Fruit fly (Drosophila melanogaster) whole organism, embryonic: ENCODE data around the gene Myo28B1.

ENCODE experiments used
- CG16813 ChIP-seq: fragments of 200-800 bp; sonication (Bioruptor generic); IDR thresholded peaks from 3 replicates; pipeline ENCODE4 v1.3.6; 2022; ENCODE audit warnings: missing biosample characterization, missing genetic modification characterization; ENCODE audit not compliant: partially characterized antibody
- CG18599 ChIP-seq: fragments of 200-800 bp; sonication (Bioruptor generic); optimal IDR thresholded peaks from 3 replicates; lab custom pipeline; 2017; ENCODE audit warnings: missing biosample characterization, missing genetic modification characterization, mild to moderate bottlenecking, moderate library complexity, missing genetic modification reagents
- CG6272 ChIP-seq: fragments of 200-800 bp; sonication (Bioruptor generic); IDR thresholded peaks from 2 replicates; pipeline ENCODE4 v1.3.6; 2022; ENCODE audit warnings: missing biosample characterization, missing genetic modification characterization
- Doc2 ChIP-seq: fragments of 200-800 bp; sonication (Bioruptor generic); IDR thresholded peaks from 2 replicates; pipeline ENCODE4 v1.3.6; 2022; ENCODE audit warnings: missing biosample characterization, missing genetic modification characterization
- Hr78 ChIP-seq, 2 experiments: fragments of 200-800 bp in 1 of 2; fragments of >200 bp in 1 of 2; sonication (Bioruptor generic) in 1 of 2; optimal IDR thresholded peaks; 2 replicates each; lab custom pipeline; 2017 to 2019; ENCODE audit warnings: missing biosample characterization in 2 of 2, missing genetic modification characterization in 2 of 2, mild to moderate bottlenecking in 1 of 2, moderate library complexity in 1 of 2
- Mrtf ChIP-seq: fragments of 200-800 bp; sonication (Bioruptor generic); IDR thresholded peaks from 3 replicates; pipeline ENCODE4 v1.3.6; 2022; ENCODE audit warnings: missing biosample characterization, missing genetic modification characterization
- Optix ChIP-seq: fragments of 200-800 bp; sonication (Bioruptor generic); IDR thresholded peaks from 3 replicates; pipeline ENCODE4 v1.3.6; 2022; ENCODE audit warnings: missing biosample characterization, missing genetic modification characterization
- YL-1 ChIP-seq: fragments of 200-800 bp; sonication (Bioruptor generic); optimal IDR thresholded peaks from 3 replicates; lab custom pipeline; 2017; ENCODE audit warnings: missing biosample characterization, mild to moderate bottlenecking, missing genetic modification characterization
- h ChIP-seq: fragments of >200 bp; optimal IDR thresholded peaks from 2 replicates; lab custom pipeline; 2017
- hbn ChIP-seq: fragments of 200-800 bp; sonication (Bioruptor generic); IDR thresholded peaks from 2 replicates; pipeline ENCODE4 v1.3.6; 2022; ENCODE audit warnings: missing biosample characterization, missing genetic modification characterization; ENCODE audit not compliant: partially characterized antibody
- lbe ChIP-seq: fragments of 200-800 bp; sonication (Bioruptor generic); optimal IDR thresholded peaks from 2 replicates; lab custom pipeline; 2016; ENCODE audit warnings: missing biosample characterization, mild to moderate bottlenecking, missing genetic modification characterization
- mirr ChIP-seq: fragments of 200-800 bp; sonication (Bioruptor generic); optimal IDR thresholded peaks from 3 replicates; lab custom pipeline; 2018; ENCODE audit warnings: missing biosample characterization, mild to moderate bottlenecking, missing genetic modification characterization
- psq ChIP-seq: fragments of 200-800 bp; sonication (Bioruptor generic); optimal IDR thresholded peaks from 2 replicates; lab custom pipeline; 2017; ENCODE audit warnings: missing biosample characterization, missing genetic modification characterization
- schlank ChIP-seq: fragments of 200-800 bp; sonication (Bioruptor generic); optimal IDR thresholded peaks from 2 replicates; lab custom pipeline; 2018; ENCODE audit warnings: missing biosample characterization, mild to moderate bottlenecking, missing genetic modification characterization

DNA sequence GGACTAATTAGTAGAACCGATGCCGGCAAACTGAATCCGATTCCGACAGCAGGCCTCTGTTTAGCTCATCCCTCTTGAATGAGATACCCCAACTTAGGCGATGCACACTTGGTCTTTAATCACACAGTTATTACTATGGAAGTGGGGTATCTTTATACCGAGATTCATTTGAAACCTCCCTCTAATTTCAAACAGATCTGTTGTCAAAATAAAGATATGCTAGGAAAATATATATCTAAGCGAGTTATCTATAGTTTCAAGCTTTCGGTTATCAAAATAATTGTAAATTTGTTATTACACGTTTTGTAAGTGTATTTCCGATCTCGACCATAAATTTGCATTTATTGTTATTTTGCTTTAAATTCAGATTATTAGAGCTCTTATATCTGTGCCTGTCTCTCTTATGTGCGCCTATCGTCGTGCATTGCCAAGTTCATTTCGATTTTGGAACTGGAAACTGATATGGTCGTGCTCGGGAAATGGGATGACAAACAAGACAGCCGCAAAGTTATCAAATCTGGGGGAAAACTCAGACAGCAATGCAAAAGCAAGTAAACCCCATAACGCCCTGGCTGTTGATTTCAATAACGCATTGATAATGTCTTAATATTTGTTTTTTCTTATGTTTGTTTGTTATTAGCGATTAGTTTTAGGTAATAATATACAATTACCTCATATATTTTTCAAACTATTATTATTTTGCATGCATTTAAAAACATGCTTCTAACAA is 60.6 kb downstream of the Myo28B1 start, which contains the start of gene CG13795:
- TF ChIP-seq Doc2 (GFP tag; lab: Robert Waterston, UW) (no peak), CG6272 (no peak), CG16813 (GFP tag; lab: Robert Waterston, UW) (no peak), mirr (GFP tag; lab: Kevin White, UChicago) (no peak), lbe (GFP tag; lab: Kevin White, UChicago) (no peak), schlank (tag; lab: Kevin White, UChicago) (no peak), psq (no peak), Optix (GFP tag; lab: Robert Waterston, UW) (no peak), Mrtf (GFP tag; lab: Robert Waterston, UW) (no peak), hbn (GFP tag; lab: Robert Waterston, UW) (no peak), YL-1 (GFP tag; lab: Kevin White, UChicago) (no peak), h (lab: Kevin White, UChicago) (no peak), CG18599 (GFP tag; lab: Kevin White, UChicago) (no peak), Hr78 (GFP tag; optimal IDR thresholded peaks at IDR 0.05; lab: Kevin White, UChicago) (no peak)
